Worm (Caenorhabditis elegans): Measurements from ENCODE around the gene Y39B6A.27.

DNA sequence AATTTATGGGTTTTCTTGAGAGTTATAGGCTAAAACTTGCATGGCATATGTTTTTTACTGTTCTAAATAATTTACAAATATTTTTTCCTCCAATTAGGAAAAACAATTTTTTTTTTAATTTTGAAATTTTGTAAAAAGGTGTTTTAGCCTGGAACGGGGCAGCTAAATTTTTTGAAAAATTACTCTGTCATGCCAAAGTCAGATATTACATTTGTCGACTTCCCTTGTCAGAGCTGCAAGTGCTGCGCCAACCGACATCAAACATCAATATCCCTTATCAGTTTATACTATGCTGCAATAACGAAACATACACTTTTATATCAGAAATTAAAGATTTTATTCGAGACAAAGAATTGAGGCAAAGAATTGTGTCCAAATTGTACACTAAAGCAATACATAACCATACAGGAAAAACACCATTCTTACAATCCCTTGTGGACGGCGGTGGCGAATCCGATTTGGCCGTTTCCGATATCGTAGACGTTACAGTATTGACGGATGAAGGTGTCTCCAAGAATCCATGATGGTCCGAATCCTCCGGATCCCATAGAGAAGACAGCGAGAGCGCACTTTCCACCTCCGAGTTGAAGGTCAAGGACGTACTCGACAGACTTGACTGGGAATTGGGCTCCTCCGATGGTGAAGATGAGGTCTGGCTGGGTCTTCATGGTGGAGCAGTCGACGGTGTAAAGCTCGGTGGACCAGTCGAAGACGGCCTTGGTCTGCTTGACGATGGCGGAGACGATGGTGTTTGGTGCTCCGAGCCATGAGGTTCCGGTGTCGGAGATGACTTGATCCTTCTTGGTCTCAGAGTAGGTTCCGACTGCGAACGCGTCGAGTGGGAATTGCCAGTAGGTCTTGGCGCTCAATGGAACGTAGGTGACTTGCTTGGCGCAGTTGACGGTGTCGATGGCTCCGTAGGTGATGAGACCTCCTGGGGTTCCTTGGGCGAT is 17.9 kb downstream of the Y39B6A.27 start:
- no peak for TF ChIP-seq him-1 (tag; optimal IDR thresholded peaks at IDR 0.05)
- TF ChIP-seq dao-5 (tag; optimal IDR thresholded peaks at IDR 0.05), result no peak
- no peak for TF ChIP-seq W03F9.2 (tag; optimal IDR thresholded peaks at IDR 0.05)

Data from whole organism, L4/young adult.